Worm (Caenorhabditis elegans): ENCODE results near the gene sra-38.

- TF ChIP-seq madf-2 (tag; optimal IDR thresholded peaks at IDR 0.05), result no peak
- TF ChIP-seq che-1 (tag; optimal IDR thresholded peaks at IDR 0.05), result no peak
- no peak for TF ChIP-seq nhr-11 (tag; optimal IDR thresholded peaks at IDR 0.05)
- TF ChIP-seq ceh-48 (tag; optimal IDR thresholded peaks at IDR 0.05), result no peak
Observed at ce11 chrX:13946693-13947583, 47.0 kb upstream of the sra-38 start.

All from whole organism, late embryonic.